Worm (Caenorhabditis elegans) whole organism, L4 larva: ENCODE results near the gene F02E11.3.

Experiments
- F44E2.7 ChIP-seq: fragments of 200-800 bp; sonication (Bioruptor generic); IDR thresholded peaks from 2 replicates; pipeline ENCODE4 v2.1.2; 2022; ENCODE audit warnings: missing genetic modification characterization, missing compliant biosample characterization
- fkh-10 ChIP-seq: fragments of 150-350 bp; optimal IDR thresholded peaks from 2 replicates; lab custom pipeline; 2014; ENCODE audit warnings: missing biosample characterization, missing genetic modification reagents, missing genetic modification characterization
- hif-1 ChIP-seq, 2 experiments: sonication (generic microtip); optimal IDR thresholded peaks; 2 replicates each; lab custom pipeline; 2016 to 2017; ENCODE audit warnings: missing compliant biosample characterization in 2 of 2, missing genetic modification characterization in 2 of 2, missing genetic modification reagents in 2 of 2, missing genotype in 2 of 2, mild to moderate bottlenecking in 1 of 2
- hlh-30 ChIP-seq: sonication (generic microtip); optimal IDR thresholded peaks from 2 replicates; lab custom pipeline; 2017; ENCODE audit warnings: antibody characterized with exemption, mild to moderate bottlenecking, missing genetic modification characterization, missing compliant biosample characterization; ENCODE audit not compliant: insufficient read depth
- lsy-2 ChIP-seq, 2 experiments: fragments of 150-350 bp in 1 of 2; sonication (generic microtip) in 1 of 2; optimal IDR thresholded peaks; 2 replicates each; lab custom pipeline; 2014 to 2017; ENCODE audit warnings: missing biosample characterization in 2 of 2, missing genetic modification characterization in 2 of 2
- nhr-25 ChIP-seq: sonication (generic microtip); optimal IDR thresholded peaks from 2 replicates; lab custom pipeline; 2017; ENCODE audit warnings: missing genetic modification characterization, mild to moderate bottlenecking, missing compliant biosample characterization, antibody characterized with exemption, moderate library complexity, borderline replicate concordance; ENCODE audit not compliant: insufficient read depth
- nhr-28 ChIP-seq: fragments of 150-350 bp; optimal IDR thresholded peaks from 2 replicates; lab custom pipeline; 2014; ENCODE audit warnings: missing biosample characterization, missing genetic modification characterization
- pha-4 ChIP-seq, 2 experiments: fragments of 150-350 bp in 1 of 2; fragments of 200-800 bp in 1 of 2; sonication (Bioruptor generic) in 1 of 2; IDR thresholded peaks in 1 of 2; optimal IDR thresholded peaks in 1 of 2; 2 replicates each; pipeline versions ENCODE4 v1.3.6 to Lab custom; 2014 to 2022; ENCODE audit warnings: missing genetic modification characterization in 2 of 2, missing genetic modification reagents in 2 of 2, missing biosample characterization in 1 of 2, missing compliant biosample characterization in 1 of 2
- skn-1 ChIP-seq: fragments of 150-350 bp; optimal IDR thresholded peaks from 2 replicates; lab custom pipeline; 2014; ENCODE audit warnings: missing biosample characterization, missing genetic modification characterization
- tra-1 ChIP-seq: fragments of 200-800 bp; sonication (Bioruptor generic); IDR thresholded peaks from 2 replicates; pipeline ENCODE4 v1.3.6; 2022; ENCODE audit warnings: missing genetic modification reagents, missing genetic modification characterization, missing compliant biosample characterization
- zag-1 ChIP-seq: fragments of 150-350 bp; optimal IDR thresholded peaks from 2 replicates; lab custom pipeline; 2014; ENCODE audit warnings: missing biosample characterization, missing genetic modification characterization
- ztf-11 ChIP-seq: fragments of 150-350 bp; optimal IDR thresholded peaks from 2 replicates; lab custom pipeline; 2014; ENCODE audit warnings: missing biosample characterization, missing genetic modification characterization

DNA sequence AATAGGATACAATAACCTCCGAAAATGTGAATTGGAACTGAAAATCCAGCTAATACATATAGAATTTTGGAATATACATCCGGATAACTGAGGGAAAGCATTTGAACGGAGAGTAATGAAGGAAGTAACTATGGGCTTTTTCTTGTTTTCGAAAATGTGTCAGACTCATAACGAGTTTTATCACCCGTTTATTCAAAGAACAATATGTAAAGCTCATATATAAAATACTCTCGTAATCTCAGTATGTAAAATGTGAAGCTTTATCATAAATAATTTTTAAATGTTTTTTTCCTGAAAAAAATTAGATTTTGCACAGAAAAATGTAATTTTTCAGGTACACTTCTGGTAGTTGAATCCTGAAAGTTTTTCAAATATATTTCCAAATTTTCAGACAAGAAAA lies 44.4 kb downstream of the F02E11.3 start, which contains the start of gene srh-297:
- no peak for TF ChIP-seq fkh-10 (GFP tag; lab: Kevin White, UChicago)
- no peak for TF ChIP-seq pha-4 (GFP tag; IDR thresholded peaks at IDR 0.05; lab: Robert Waterston, UW)
- no peak for TF ChIP-seq pha-4 (tag; optimal IDR thresholded peaks at IDR 0.05; lab: Kevin White, UChicago)
- no peak for TF ChIP-seq hif-1 (tag; optimal IDR thresholded peaks at IDR 0.05; lab: Kevin White, UChicago)
- TF ChIP-seq lsy-2 (tag; optimal IDR thresholded peaks at IDR 0.05; lab: Kevin White, UChicago), result no peak
- TF ChIP-seq skn-1 (tag; lab: Kevin White, UChicago), result no peak
- no peak for TF ChIP-seq zag-1 (tag; lab: Kevin White, UChicago)
- TF ChIP-seq nhr-28 (tag; lab: Kevin White, UChicago), result no peak
- no peak for TF ChIP-seq nhr-25 (tag; lab: Kevin White, UChicago)
- no peak for TF ChIP-seq F44E2.7 (GFP tag; lab: Robert Waterston, UW)
- TF ChIP-seq hlh-30 (tag; lab: Kevin White, UChicago), result no peak
- no peak for TF ChIP-seq ztf-11 (tag; lab: Kevin White, UChicago)
- TF ChIP-seq tra-1 (GFP tag; lab: Robert Waterston, UW), result no peak
